Worm (Caenorhabditis elegans): ENCODE data around the gene M7.7.

DNA sequence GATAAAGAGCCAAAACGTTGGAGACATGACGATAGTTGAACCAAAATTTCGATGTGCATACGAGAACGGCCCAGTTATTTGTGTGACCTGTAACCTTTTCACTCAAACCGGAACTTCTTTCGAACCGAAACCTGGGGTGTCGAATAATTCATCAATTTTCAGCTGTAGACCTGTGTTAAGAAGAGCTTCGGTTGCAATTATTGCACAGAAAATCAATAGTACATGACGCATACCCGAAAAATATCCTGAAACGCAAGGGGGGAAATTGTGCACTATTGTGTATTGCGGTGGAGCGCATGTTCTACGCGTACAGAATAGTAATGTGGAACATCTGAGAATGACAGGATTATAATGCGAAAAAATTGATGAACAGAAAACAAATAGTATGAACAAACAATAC, 20.1 kb downstream of the M7.7 start, which contains the start of gene pigk-1:
- TF ChIP-seq nhr-237 (tag; optimal IDR thresholded peaks at IDR 0.05) (no peak), ama-1 (optimal IDR thresholded peaks at IDR 0.05) (no peak), zag-1 (tag; optimal IDR thresholded peaks at IDR 0.05) (no peak), elt-1 (tag; optimal IDR thresholded peaks at IDR 0.05) (no peak), unc-39 (tag; optimal IDR thresholded peaks at IDR 0.05) (no peak), unc-62 (GFP tag; optimal IDR thresholded peaks at IDR 0.05) (no peak), nhr-23 (tag; optimal IDR thresholded peaks at IDR 0.05) (no peak), dmd-4 (tag; optimal IDR thresholded peaks at IDR 0.05) (no peak), R02D3.7 (tag; optimal IDR thresholded peaks at IDR 0.05) (no peak)

All from whole organism, L2 larva.